Fruit fly (Drosophila melanogaster) whole organism, embryonic: Measurements from ENCODE around the gene Cnot4.

Source experiments
- Asciz ChIP-seq: fragments of 200-800 bp; sonication (Bioruptor generic); optimal IDR thresholded peaks from 2 replicates; lab custom pipeline; 2017; ENCODE audit warnings: missing biosample characterization, mild to moderate bottlenecking, missing genetic modification characterization, missing genetic modification reagents
- CG10274 ChIP-seq: fragments of 200-800 bp; sonication (Bioruptor generic); optimal IDR thresholded peaks from 3 replicates; lab custom pipeline; 2017; ENCODE audit warnings: missing biosample characterization, mild to moderate bottlenecking, missing genetic modification characterization
- CG11504 ChIP-seq: fragments of 200-800 bp; sonication (Bioruptor generic); optimal IDR thresholded peaks from 3 replicates; lab custom pipeline; 2019; ENCODE audit warnings: missing biosample characterization, mild to moderate bottlenecking, missing genetic modification characterization, moderate library complexity
- CG12104 ChIP-seq: fragments of 200-800 bp; sonication (Bioruptor generic); optimal IDR thresholded peaks from 3 replicates; lab custom pipeline; 2016; ENCODE audit warnings: missing biosample characterization, missing genetic modification characterization
- CG14050 ChIP-seq: fragments of 200-800 bp; sonication (Bioruptor generic); IDR thresholded peaks from 3 replicates; pipeline ENCODE4 v1.3.6; 2022; ENCODE audit warnings: missing biosample characterization, missing genetic modification characterization
- CG30020 ChIP-seq: fragments of 200-800 bp; optimal IDR thresholded peaks from 2 replicates; lab custom pipeline; 2019; ENCODE audit warnings: missing biosample characterization, mild to moderate bottlenecking, missing genetic modification characterization, moderate library complexity
- CG33213 ChIP-seq: fragments of 200-800 bp; sonication (Bioruptor generic); optimal IDR thresholded peaks from 3 replicates; lab custom pipeline; 2016; ENCODE audit warnings: missing biosample characterization, missing genetic modification characterization
- CG3847 ChIP-seq: fragments of 200-800 bp; sonication (Bioruptor generic); IDR thresholded peaks from 2 replicates; pipeline ENCODE4 v1.3.6; 2022; ENCODE audit warnings: missing biosample characterization, missing genetic modification characterization
- CG5180 ChIP-seq: fragments of 200-800 bp; sonication (Bioruptor generic); optimal IDR thresholded peaks from 3 replicates; lab custom pipeline; 2017; ENCODE audit warnings: missing biosample characterization, missing genetic modification characterization, mild to moderate bottlenecking, moderate library complexity, missing genetic modification reagents
- CG5245 ChIP-seq: fragments of 200-800 bp; sonication (Bioruptor generic); optimal IDR thresholded peaks from 3 replicates; lab custom pipeline; 2016; ENCODE audit warnings: missing biosample characterization, missing genetic modification characterization
- CG6254 ChIP-seq: fragments of 200-800 bp; sonication (Bioruptor generic); optimal IDR thresholded peaks from 3 replicates; lab custom pipeline; 2017; ENCODE audit warnings: mild to moderate bottlenecking, missing biosample characterization, missing genetic modification reagents, missing genetic modification characterization
- CG7271 ChIP-seq: fragments of 200-800 bp; sonication (Bioruptor generic); optimal IDR thresholded peaks from 2 replicates; lab custom pipeline; 2018; ENCODE audit warnings: missing biosample characterization, mild to moderate bottlenecking, missing genetic modification characterization, moderate library complexity
- CG7786 ChIP-seq: fragments of 200-800 bp; sonication (Bioruptor generic); optimal IDR thresholded peaks from 2 replicates; lab custom pipeline; 2016; ENCODE audit warnings: missing biosample characterization, missing genetic modification characterization
- CG7987 ChIP-seq: fragments of 200-800 bp; sonication (Bioruptor generic); optimal IDR thresholded peaks from 2 replicates; lab custom pipeline; 2018; ENCODE audit warnings: missing biosample characterization, mild to moderate bottlenecking, missing genetic modification characterization, moderate library complexity
- CG8388 ChIP-seq: fragments of 200-800 bp; sonication (Bioruptor generic); optimal IDR thresholded peaks from 2 replicates; lab custom pipeline; 2019; ENCODE audit warnings: missing biosample characterization, mild to moderate bottlenecking, missing genetic modification characterization, moderate library complexity
- CG9215 ChIP-seq: fragments of 200-800 bp; sonication (Bioruptor generic); IDR thresholded peaks from 2 replicates; pipeline ENCODE4 v1.3.6; 2022; ENCODE audit warnings: missing biosample characterization, missing genetic modification characterization
- D19A ChIP-seq: fragments of 200-800 bp; optimal IDR thresholded peaks from 3 replicates; lab custom pipeline; 2019; ENCODE audit warnings: missing biosample characterization, mild to moderate bottlenecking, missing genetic modification characterization, moderate library complexity
- Dad ChIP-seq: fragments of 200-800 bp; sonication (Bioruptor generic); optimal IDR thresholded peaks from 3 replicates; lab custom pipeline; 2016; ENCODE audit warnings: missing biosample characterization, missing genetic modification characterization
- Dll ChIP-seq: fragments of 200-800 bp; sonication (Bioruptor generic); IDR thresholded peaks from 4 replicates; pipeline ENCODE4 v1.3.6; 2022; ENCODE audit warnings: missing biosample characterization, missing genetic modification characterization; ENCODE audit not compliant: partially characterized antibody
- Doc2 ChIP-seq: fragments of 200-800 bp; sonication (Bioruptor generic); IDR thresholded peaks from 2 replicates; pipeline ENCODE4 v1.3.6; 2022; ENCODE audit warnings: missing biosample characterization, missing genetic modification characterization
- Doc3 ChIP-seq: fragments of 200-800 bp; sonication (Bioruptor generic); IDR thresholded peaks from 3 replicates; pipeline ENCODE4 v1.3.6; 2022; ENCODE audit warnings: missing biosample characterization, missing genetic modification characterization; ENCODE audit not compliant: partially characterized antibody
- Elba2 ChIP-seq: fragments of 200-800 bp; sonication (Bioruptor generic); optimal IDR thresholded peaks from 3 replicates; lab custom pipeline; 2016; ENCODE audit warnings: missing biosample characterization, missing genetic modification characterization
- Fer3 ChIP-seq: fragments of 200-800 bp; sonication (Bioruptor generic); optimal IDR thresholded peaks from 2 replicates; lab custom pipeline; 2018; ENCODE audit warnings: missing biosample characterization, mild to moderate bottlenecking, missing genetic modification characterization, moderate library complexity
- Hey ChIP-seq: fragments of 200-800 bp; sonication (Bioruptor generic); optimal IDR thresholded peaks from 3 replicates; lab custom pipeline; 2018; ENCODE audit warnings: missing biosample characterization, mild to moderate bottlenecking, missing genetic modification characterization
- Hmr ChIP-seq: fragments of 200-800 bp; sonication (Bioruptor generic); optimal IDR thresholded peaks from 3 replicates; lab custom pipeline; 2017; ENCODE audit warnings: mild to moderate bottlenecking, missing biosample characterization, missing genetic modification reagents, missing genetic modification characterization
- Kr ChIP-seq: fragments of 200-800 bp; sonication (Bioruptor generic); optimal IDR thresholded peaks from 2 replicates; lab custom pipeline; 2017; ENCODE audit warnings: missing biosample characterization, mild to moderate bottlenecking, missing genetic modification characterization
- NC2α ChIP-seq: fragments of 200-800 bp; sonication (Bioruptor generic); optimal IDR thresholded peaks from 2 replicates; lab custom pipeline; 2016; ENCODE audit warnings: missing biosample characterization, missing genetic modification characterization
- Sox102F ChIP-seq: fragments of 200-800 bp; sonication (Bioruptor generic); optimal IDR thresholded peaks from 2 replicates; lab custom pipeline; 2018; ENCODE audit warnings: missing biosample characterization, mild to moderate bottlenecking, missing genetic modification characterization, moderate library complexity
- ab ChIP-seq: fragments of 200-800 bp; sonication (Bioruptor generic); optimal IDR thresholded peaks from 2 replicates; lab custom pipeline; 2016; ENCODE audit warnings: missing biosample characterization, missing genetic modification characterization
- al ChIP-seq: fragments of 200-800 bp; sonication (Bioruptor generic); IDR thresholded peaks from 2 replicates; pipeline ENCODE4 v1.3.6; 2022; ENCODE audit warnings: missing biosample characterization, missing genetic modification characterization
- amos ChIP-seq: fragments of 200-800 bp; sonication (Bioruptor generic); IDR thresholded peaks from 2 replicates; pipeline ENCODE4 v1.3.6; 2022; ENCODE audit warnings: missing biosample characterization, missing genetic modification characterization; ENCODE audit not compliant: partially characterized antibody
- cad ChIP-seq: fragments of >200 bp; optimal IDR thresholded peaks from 2 replicates; lab custom pipeline; 2017; ENCODE audit warnings: missing biosample characterization, missing genetic modification characterization
- caup ChIP-seq: fragments of 200-800 bp; sonication (Bioruptor generic); optimal IDR thresholded peaks from 3 replicates; lab custom pipeline; 2017; ENCODE audit warnings: missing biosample characterization, mild to moderate bottlenecking, missing genetic modification characterization, moderate library complexity; ENCODE audit not compliant: severe bottlenecking
- chm ChIP-seq: fragments of 200-800 bp; sonication (Bioruptor generic); IDR thresholded peaks from 2 replicates; pipeline ENCODE4 v1.3.6; 2022; ENCODE audit warnings: missing biosample characterization, missing genetic modification characterization
- fd102C ChIP-seq: fragments of 200-800 bp; sonication (Bioruptor generic); optimal IDR thresholded peaks from 2 replicates; lab custom pipeline; 2018; ENCODE audit warnings: missing biosample characterization, mild to moderate bottlenecking, missing genetic modification characterization, moderate library complexity
- fd96Cb ChIP-seq: fragments of 200-800 bp; sonication (Bioruptor generic); optimal IDR thresholded peaks from 2 replicates; lab custom pipeline; 2018; ENCODE audit warnings: missing biosample characterization, mild to moderate bottlenecking, missing genetic modification characterization, moderate library complexity
- ken ChIP-seq: fragments of 200-800 bp; sonication (Bioruptor generic); IDR thresholded peaks from 3 replicates; pipeline ENCODE4 v1.3.6; 2022; ENCODE audit warnings: missing biosample characterization, missing genetic modification characterization
- lab ChIP-seq: fragments of 200-800 bp; sonication (Bioruptor generic); optimal IDR thresholded peaks from 3 replicates; lab custom pipeline; 2017; ENCODE audit warnings: missing biosample characterization, missing genetic modification characterization, mild to moderate bottlenecking, moderate library complexity, missing genetic modification reagents
- lmd ChIP-seq: fragments of 200-800 bp; sonication (Bioruptor generic); IDR thresholded peaks from 2 replicates; pipeline ENCODE4 v1.3.6; 2022; ENCODE audit warnings: missing biosample characterization, missing genetic modification characterization
- mam ChIP-seq: fragments of 200-800 bp; sonication (Bioruptor generic); optimal IDR thresholded peaks from 3 replicates; lab custom pipeline; 2016; ENCODE audit warnings: missing biosample characterization, missing genetic modification characterization
- nerfin-2 ChIP-seq: fragments of 200-800 bp; sonication (Bioruptor generic); IDR thresholded peaks from 2 replicates; pipeline ENCODE4 v1.3.6; 2022; ENCODE audit warnings: missing biosample characterization, missing genetic modification characterization; ENCODE audit not compliant: partially characterized antibody
- otp ChIP-seq: fragments of 200-800 bp; sonication (Bioruptor generic); IDR thresholded peaks from 3 replicates; pipeline ENCODE4, ENCODE4 v1.3.6; 2022; ENCODE audit warnings: missing biosample characterization, missing genetic modification characterization
- pho ChIP-seq: fragments of 200-800 bp; sonication (Bioruptor generic); optimal IDR thresholded peaks from 2 replicates; lab custom pipeline; 2016; ENCODE audit warnings: missing biosample characterization, missing genetic modification characterization
- rib ChIP-seq: fragments of 200-800 bp; sonication (Bioruptor generic); IDR thresholded peaks from 2 replicates; pipeline ENCODE4 v1.3.6; 2022; ENCODE audit warnings: missing biosample characterization, missing genetic modification characterization
- ro ChIP-seq: fragments of 200-800 bp; sonication (Bioruptor generic); IDR thresholded peaks from 2 replicates; pipeline ENCODE4 v1.3.6; 2022; ENCODE audit warnings: missing biosample characterization, missing genetic modification characterization
- scrt ChIP-seq: fragments of 200-800 bp; sonication (Bioruptor generic); optimal IDR thresholded peaks from 2 replicates; lab custom pipeline; 2018; ENCODE audit warnings: missing biosample characterization, mild to moderate bottlenecking, missing genetic modification characterization, moderate library complexity
- stc ChIP-seq: fragments of 200-800 bp; sonication (Bioruptor generic); IDR thresholded peaks from 2 replicates; pipeline ENCODE4 v1.3.6; 2022; ENCODE audit warnings: missing biosample characterization, missing genetic modification characterization
- tap ChIP-seq: fragments of 200-800 bp; optimal IDR thresholded peaks from 3 replicates; lab custom pipeline; 2019; ENCODE audit warnings: missing biosample characterization, mild to moderate bottlenecking, missing genetic modification characterization, moderate library complexity
- toy ChIP-seq: fragments of 200-800 bp; sonication (Bioruptor generic); IDR thresholded peaks from 2 replicates; pipeline ENCODE4 v1.3.6; 2022; ENCODE audit warnings: missing biosample characterization, missing genetic modification characterization
- zfh1 ChIP-seq: fragments of 200-800 bp; sonication (Bioruptor generic); IDR thresholded peaks from 3 replicates; pipeline ENCODE4 v1.3.6; 2022; ENCODE audit warnings: missing biosample characterization, missing genetic modification characterization

The Cnot4 gene

DNA sequence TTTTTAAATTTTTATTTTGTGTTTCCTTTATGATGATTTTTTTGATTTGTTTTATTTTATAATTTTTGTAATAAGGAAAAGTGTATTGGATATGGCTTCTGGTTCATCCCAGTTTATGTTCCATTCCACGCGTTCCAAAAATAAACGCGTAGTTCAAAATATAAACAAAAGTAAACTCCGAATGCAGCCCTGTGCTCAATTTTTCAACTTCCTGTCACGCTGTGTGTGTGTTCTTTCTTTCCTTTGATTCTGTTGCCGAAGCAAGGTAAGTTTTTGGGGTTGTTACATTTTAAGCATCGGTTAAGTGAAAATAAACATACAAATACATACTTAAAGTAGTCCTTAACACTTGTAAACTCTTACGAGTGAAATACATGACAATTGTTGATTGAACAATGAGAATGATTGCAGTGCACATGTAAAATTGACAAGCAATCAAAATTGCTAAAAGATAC, 11.6 kb downstream of the Cnot4 start, which contains the start of the genes Ip259 and RpS27A (continued):
- TF ChIP-seq stc (GFP tag; lab: Robert Waterston, UW) (peak; percentile 75), ro (GFP tag; lab: Robert Waterston, UW) (no peak), Sox102F (GFP tag; lab: Kevin White, UChicago) (no peak), al (GFP tag; lab: Robert Waterston, UW) (peak; percentile 56), CG11504 (no peak), Hey (tag; lab: Kevin White, UChicago) (no peak), CG9215 (GFP tag; lab: Robert Waterston, UW) (no peak), toy (no peak), Hmr (GFP tag; lab: Kevin White, UChicago) (no peak), ab (GFP tag; lab: Kevin White, UChicago) (no peak), cad (GFP tag; lab: Kevin White, UChicago) (no peak), pho (GFP tag; lab: Kevin White, UChicago) (peak; percentile 50), rib (GFP tag; lab: Robert Waterston, UW) (0 out of 2 replicates have a peak, but pooled peaks have one; percentile 59), CG7271 (peak; percentile 82), nerfin-2 (GFP tag; lab: Robert Waterston, UW) (no peak), NC2α (peak; percentile 47), caup (GFP tag; lab: Kevin White, UChicago) (peak; percentile 93), mam (GFP tag; lab: Kevin White, UChicago) (peak; percentile 71), CG7786 (GFP tag; lab: Kevin White, UChicago) (peak; percentile 60), Dad (GFP tag; lab: Kevin White, UChicago) (peak; percentile 65), Fer3 (tag; lab: Kevin White, UChicago) (peak; percentile 85), CG12104 (GFP tag; lab: Kevin White, UChicago) (peak; percentile 85), lmd (GFP tag; lab: Robert Waterston, UW) (peak; percentile 57), Asciz (GFP tag; lab: Kevin White, UChicago) (peak; percentile 70), ken (peak; percentile 77), CG5245 (GFP tag; lab: Kevin White, UChicago) (peak; percentile 7), Elba2 (GFP tag; lab: Kevin White, UChicago) (no peak), chm (GFP tag; lab: Robert Waterston, UW) (peak; percentile 86; the same call in 1 of the 2 replicates), Doc3 (GFP tag; lab: Robert Waterston, UW) (no peak), CG10274 (GFP tag; lab: Kevin White, UChicago) (peak; percentile 27), lab (no peak), otp (GFP tag; lab: Robert Waterston, UW) (no peak; the same call in 2 of the 3 replicates), Kr (GFP tag; lab: Kevin White, UChicago) (no peak), CG33213 (GFP tag; lab: Kevin White, UChicago) (peak; percentile 88), tap (tag; lab: Kevin White, UChicago) (peak; percentile 66), CG7987 (GFP tag; lab: Kevin White, UChicago) (peak; percentile 91), CG6254 (peak; percentile 18), fd96Cb (peak; percentile 42), CG14050 (GFP tag; lab: Robert Waterston, UW) (peak; percentile 71), CG30020 (tag; lab: Kevin White, UChicago) (peak; percentile 99), scrt (GFP tag; lab: Kevin White, UChicago) (peak; percentile 74), amos (GFP tag; lab: Robert Waterston, UW) (peak; percentile 38; the same call in 1 of the 2 replicates), Dll (GFP tag; lab: Robert Waterston, UW) (no peak), zfh1 (GFP tag; lab: Robert Waterston, UW) (peak; percentile 90), fd102C (peak; percentile 2), D19A (peak; percentile 45), Doc2 (GFP tag; lab: Robert Waterston, UW) (no peak), CG8388 (GFP tag; lab: Kevin White, UChicago) (peak; percentile 53), CG3847 (GFP tag; lab: Robert Waterston, UW) (peak; percentile 78), CG5180 (GFP tag; lab: Kevin White, UChicago) (peak; percentile 46)
